Fruit fly (Drosophila melanogaster) Kc167 (cell line): Measurements from ENCODE around the gene Ir68a.

ENCODE experiments used
- Myc ChIP-seq: fragments of >200 bp; optimal IDR thresholded peaks from 2 replicates; lab custom pipeline; 2017; ENCODE audit warnings: missing external identifiers
- Sin3A ChIP-seq: fragments of >200 bp; optimal IDR thresholded peaks from 2 replicates; lab custom pipeline; 2018; ENCODE audit warnings: missing external identifiers
- h ChIP-seq: fragments of >200 bp; optimal IDR thresholded peaks from 3 replicates; lab custom pipeline; 2018; ENCODE audit warnings: missing external identifiers
- psq ChIP-seq: fragments of >200 bp; optimal IDR thresholded peaks from 2 replicates; lab custom pipeline; 2017; ENCODE audit warnings: missing external identifiers
- ttk ChIP-seq: sonication (Bioruptor generic); optimal IDR thresholded peaks from 2 replicates; lab custom pipeline; 2017; ENCODE audit warnings: missing external identifiers

- TF ChIP-seq Myc (lab: Kevin White, UChicago), result no peak
- no peak for TF ChIP-seq psq (lab: Kevin White, UChicago)
- no peak for TF ChIP-seq h
- no peak for TF ChIP-seq Sin3A (lab: Kevin White, UChicago)
- TF ChIP-seq ttk (lab: Kevin White, UChicago), result no peak
These were observed 24.9 kb upstream of the Ir68a start for dm6 chr3L:11260737-11261455.
